Fruit fly (Drosophila melanogaster): Measurements from ENCODE around the gene Arf4.

dm6 chr4:1147966-1148541, 24.1 kb downstream of the Arf4 start:
- TF ChIP-seq CG3032 (tag; optimal IDR thresholded peaks at IDR 0.05) (no peak), Gug (GFP tag; IDR thresholded peaks at IDR 0.05) (no peak), Blimp-1 (GFP tag; optimal IDR thresholded peaks at IDR 0.05) (no peak), net (GFP tag; optimal IDR thresholded peaks at IDR 0.05) (no peak), CG6792 (GFP tag; optimal IDR thresholded peaks at IDR 0.05) (no peak), CG32006 (GFP tag; optimal IDR thresholded peaks at IDR 0.05) (no peak), Ets96B (tag; optimal IDR thresholded peaks at IDR 0.05) (no peak), CG34406 (GFP tag; optimal IDR thresholded peaks at IDR 0.05) (no peak), CG16779 (tag; optimal IDR thresholded peaks at IDR 0.05) (no peak), CG4318 (GFP tag; optimal IDR thresholded peaks at IDR 0.05) (no peak), acj6 (GFP tag; optimal IDR thresholded peaks at IDR 0.05) (no peak)
